Fruit fly (Drosophila melanogaster) whole organism, prepupa: ENCODE data around the gene Marf.
A peak's percentile ranks its signal among the peaks of the same experiment; 100 is the strongest.

Source experiments
- CG10669 ChIP-seq: fragments of 200-800 bp; sonication (Bioruptor generic); optimal IDR thresholded peaks from 3 replicates; lab custom pipeline; 2018; ENCODE audit warnings: missing biosample characterization, mild to moderate bottlenecking, missing genetic modification characterization, moderate library complexity
- CG11294 ChIP-seq: fragments of 200-800 bp; sonication (Bioruptor generic); IDR thresholded peaks from 2 replicates; pipeline ENCODE4 v1.3.6; 2022; ENCODE audit warnings: missing biosample characterization, missing genetic modification characterization
- CG11762 ChIP-seq: fragments of 200-800 bp; sonication (Bioruptor generic); optimal IDR thresholded peaks from 3 replicates; lab custom pipeline; 2016; ENCODE audit warnings: missing biosample characterization, missing genetic modification characterization; ENCODE audit not compliant: insufficient read depth
- CG15336 ChIP-seq: fragments of 200-800 bp; sonication (Bioruptor generic); IDR thresholded peaks from 2 replicates; pipeline ENCODE4 v1.3.6; 2022; ENCODE audit warnings: missing biosample characterization, missing genetic modification characterization
- CG1621 ChIP-seq: fragments of 200-800 bp; sonication (Bioruptor generic); optimal IDR thresholded peaks from 3 replicates; lab custom pipeline; 2018; ENCODE audit warnings: missing biosample characterization, mild to moderate bottlenecking, missing genetic modification characterization
- CG16779 ChIP-seq: fragments of 200-800 bp; sonication (Bioruptor generic); optimal IDR thresholded peaks from 3 replicates; lab custom pipeline; 2017; ENCODE audit warnings: missing biosample characterization, mild to moderate bottlenecking, missing genetic modification characterization
- CG3032 ChIP-seq: fragments of 200-800 bp; optimal IDR thresholded peaks from 2 replicates; lab custom pipeline; 2019; ENCODE audit warnings: missing biosample characterization, mild to moderate bottlenecking, missing genetic modification characterization, moderate library complexity
- CG31627 ChIP-seq: fragments of 200-800 bp; sonication (Bioruptor generic); optimal IDR thresholded peaks from 3 replicates; lab custom pipeline; 2016; ENCODE audit warnings: missing biosample characterization, missing genetic modification characterization
- CG32006 ChIP-seq: fragments of 200-800 bp; sonication (Bioruptor generic); optimal IDR thresholded peaks from 3 replicates; lab custom pipeline; 2017; ENCODE audit warnings: missing biosample characterization, mild to moderate bottlenecking, missing genetic modification characterization
- CG6163 ChIP-seq: fragments of 200-800 bp; sonication (Bioruptor generic); IDR thresholded peaks from 3 replicates; pipeline ENCODE4 v1.3.6; 2022; ENCODE audit warnings: missing biosample characterization, missing genetic modification characterization
- CG6276 ChIP-seq: fragments of 200-800 bp; sonication (Bioruptor generic); optimal IDR thresholded peaks from 2 replicates; lab custom pipeline; 2017; ENCODE audit warnings: missing biosample characterization, mild to moderate bottlenecking, missing genetic modification characterization
- CG6792 ChIP-seq: fragments of 200-800 bp; sonication (Bioruptor generic); optimal IDR thresholded peaks from 3 replicates; lab custom pipeline; 2016; ENCODE audit warnings: missing biosample characterization, missing genetic modification characterization
- CG6808 ChIP-seq: fragments of 200-800 bp; sonication (Bioruptor generic); optimal IDR thresholded peaks from 3 replicates; lab custom pipeline; 2017; ENCODE audit warnings: missing biosample characterization, missing genetic modification characterization, mild to moderate bottlenecking, moderate library complexity, missing genetic modification reagents
- CG6854 ChIP-seq: fragments of 200-800 bp; sonication (Bioruptor generic); optimal IDR thresholded peaks from 2 replicates; lab custom pipeline; 2017; ENCODE audit warnings: missing biosample characterization, mild to moderate bottlenecking, missing genetic modification characterization
- CG8119 ChIP-seq: fragments of 200-800 bp; sonication (Bioruptor generic); IDR thresholded peaks from 3 replicates; pipeline ENCODE4 v1.3.6; 2022; ENCODE audit warnings: missing biosample characterization, missing genetic modification characterization
- CG8319 ChIP-seq: fragments of 200-800 bp; sonication (Bioruptor generic); optimal IDR thresholded peaks from 3 replicates; lab custom pipeline; 2016; ENCODE audit warnings: missing biosample characterization, missing genetic modification characterization
- CG8632 ChIP-seq: fragments of 200-800 bp; sonication (Bioruptor generic); optimal IDR thresholded peaks from 3 replicates; lab custom pipeline; 2016; ENCODE audit warnings: missing biosample characterization, missing genetic modification characterization
- CG9139 ChIP-seq: fragments of 200-800 bp; sonication (Bioruptor generic); optimal IDR thresholded peaks from 3 replicates; lab custom pipeline; 2017; ENCODE audit warnings: missing biosample characterization, mild to moderate bottlenecking, missing genetic modification characterization
- Eip78C ChIP-seq: fragments of 200-800 bp; sonication (Bioruptor generic); peaks from one replicate; lab custom pipeline; 2016; ENCODE audit warnings: missing biosample characterization, missing genetic modification characterization
- Eip93F ChIP-seq: fragments of 200-800 bp; sonication (Bioruptor generic); optimal IDR thresholded peaks from 2 replicates; lab custom pipeline; 2016; ENCODE audit warnings: missing biosample characterization, mild to moderate bottlenecking, missing genetic modification characterization
- Ets21C ChIP-seq: fragments of 200-800 bp; sonication (Bioruptor generic); optimal IDR thresholded peaks from 3 replicates; lab custom pipeline; 2016; ENCODE audit warnings: missing biosample characterization, missing genetic modification characterization
- Hr39 ChIP-seq: fragments of 200-800 bp; sonication (Bioruptor generic); optimal IDR thresholded peaks from 2 replicates; lab custom pipeline; 2016; ENCODE audit warnings: missing biosample characterization, missing genetic modification characterization
- Met ChIP-seq: fragments of 200-800 bp; sonication (Bioruptor generic); optimal IDR thresholded peaks from 3 replicates; lab custom pipeline; 2016; ENCODE audit warnings: missing biosample characterization, missing genetic modification characterization
- Smox ChIP-seq: fragments of 200-800 bp; sonication (Bioruptor generic); optimal IDR thresholded peaks from 3 replicates; lab custom pipeline; 2016; ENCODE audit warnings: missing biosample characterization, missing genetic modification characterization
- Sox102F ChIP-seq: fragments of 200-800 bp; sonication (Bioruptor generic); optimal IDR thresholded peaks from 2 replicates; lab custom pipeline; 2016; ENCODE audit warnings: missing biosample characterization, mild to moderate bottlenecking, missing genetic modification characterization
- Sox14 ChIP-seq: fragments of 200-800 bp; sonication (Bioruptor generic); optimal IDR thresholded peaks from 3 replicates; lab custom pipeline; 2016; ENCODE audit warnings: missing biosample characterization, missing genetic modification characterization
- Sox15 ChIP-seq: fragments of 200-800 bp; sonication (Bioruptor generic); optimal IDR thresholded peaks from 3 replicates; lab custom pipeline; 2016; ENCODE audit warnings: missing biosample characterization, missing genetic modification characterization
- achi ChIP-seq: fragments of 200-800 bp; sonication (Bioruptor generic); optimal IDR thresholded peaks from 3 replicates; lab custom pipeline; 2016; ENCODE audit warnings: missing biosample characterization, missing genetic modification characterization
- acj6 ChIP-seq: fragments of 200-800 bp; sonication (Bioruptor generic); optimal IDR thresholded peaks from 3 replicates; lab custom pipeline; 2016; ENCODE audit warnings: missing biosample characterization, missing genetic modification characterization
- cyc ChIP-seq: fragments of 200-800 bp; sonication (Bioruptor generic); optimal IDR thresholded peaks from 3 replicates; lab custom pipeline; 2016; ENCODE audit warnings: missing biosample characterization, missing genetic modification characterization
- dac ChIP-seq: fragments of 200-800 bp; sonication (Bioruptor generic); optimal IDR thresholded peaks from 2 replicates; lab custom pipeline; 2017; ENCODE audit warnings: missing biosample characterization, mild to moderate bottlenecking, missing genetic modification characterization
- dsx ChIP-seq: fragments of 200-800 bp; optimal IDR thresholded peaks from 3 replicates; lab custom pipeline; 2019; ENCODE audit warnings: missing biosample characterization, mild to moderate bottlenecking, missing genetic modification characterization, moderate library complexity; ENCODE audit not compliant: poor library complexity, severe bottlenecking
- eg ChIP-seq: fragments of 200-800 bp; sonication (Bioruptor generic); IDR thresholded peaks from 3 replicates; pipeline ENCODE4 v1.3.6; 2022; ENCODE audit warnings: missing biosample characterization, missing genetic modification characterization
- fd59A ChIP-seq: fragments of 200-800 bp; sonication (Bioruptor generic); optimal IDR thresholded peaks from 2 replicates; lab custom pipeline; 2017; ENCODE audit warnings: missing biosample characterization, mild to moderate bottlenecking, missing genetic modification characterization, missing genetic modification reagents
- fd85E ChIP-seq: fragments of 200-800 bp; sonication (Bioruptor generic); optimal IDR thresholded peaks from 3 replicates; lab custom pipeline; 2016; ENCODE audit warnings: missing biosample characterization, missing genetic modification characterization
- fkh ChIP-seq: fragments of 200-800 bp; sonication (Bioruptor generic); optimal IDR thresholded peaks from 3 replicates; lab custom pipeline; 2017; ENCODE audit warnings: missing biosample characterization, mild to moderate bottlenecking, missing genetic modification characterization, moderate library complexity
- lz ChIP-seq: fragments of 200-800 bp; sonication (Bioruptor generic); optimal IDR thresholded peaks from 3 replicates; lab custom pipeline; 2016; ENCODE audit warnings: missing biosample characterization, missing genetic modification characterization
- net ChIP-seq: fragments of 200-800 bp; sonication (Bioruptor generic); optimal IDR thresholded peaks from 3 replicates; lab custom pipeline; 2016; ENCODE audit warnings: missing biosample characterization, missing genetic modification characterization
- pdm3 ChIP-seq: fragments of 200-800 bp; sonication (Bioruptor generic); optimal IDR thresholded peaks from 3 replicates; lab custom pipeline; 2016; ENCODE audit warnings: missing biosample characterization, missing genetic modification characterization
- salr ChIP-seq, 2 experiments: fragments of 200-800 bp; sonication (Bioruptor generic); optimal IDR thresholded peaks; 3 replicates each; lab custom pipeline; 2016 to 2018; ENCODE audit warnings: missing biosample characterization in 2 of 2, missing genetic modification characterization in 2 of 2, mild to moderate bottlenecking in 1 of 2
- svp ChIP-seq: fragments of 200-800 bp; sonication (Bioruptor generic); peaks from one replicate; lab custom pipeline; 2016; ENCODE audit warnings: missing biosample characterization, missing genetic modification characterization
- topi ChIP-seq: fragments of 200-800 bp; sonication (Bioruptor generic); optimal IDR thresholded peaks from 3 replicates; lab custom pipeline; 2016; ENCODE audit warnings: missing biosample characterization, missing genetic modification characterization
- vri ChIP-seq: fragments of 200-800 bp; sonication (Bioruptor generic); optimal IDR thresholded peaks from 3 replicates; lab custom pipeline; 2016; ENCODE audit warnings: missing biosample characterization, mild to moderate bottlenecking, missing genetic modification characterization

Gene Marf

DNA sequence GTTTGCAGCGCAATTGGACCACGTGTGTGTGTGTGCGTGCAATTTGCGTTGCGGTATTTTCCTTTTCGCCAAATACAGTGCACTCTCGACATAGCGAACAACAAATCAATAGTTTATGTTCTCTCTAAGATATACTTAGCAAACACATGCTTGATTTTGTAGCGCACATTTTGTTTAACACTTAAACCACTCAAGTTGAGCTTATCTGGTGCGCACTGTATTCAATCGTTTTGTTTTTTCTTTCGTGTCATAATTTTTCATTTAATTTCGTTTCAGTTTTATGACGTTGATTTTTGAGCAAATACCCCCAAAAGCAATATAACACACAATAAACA is 575 bp downstream of the Marf start (continued):
- TF ChIP-seq svp (GFP tag; lab: Kevin White, UChicago): peak; percentile 96
- peak; percentile 90 for TF ChIP-seq CG6792
- peak; percentile 87 for TF ChIP-seq acj6 (GFP tag; lab: Kevin White, UChicago)
- peak; percentile 93 for TF ChIP-seq CG32006 (GFP tag; lab: Kevin White, UChicago)
- peak; percentile 92 for TF ChIP-seq Smox
- peak; percentile 84 for TF ChIP-seq CG16779
- TF ChIP-seq CG6276 (GFP tag; lab: Kevin White, UChicago): peak; percentile 91
- TF ChIP-seq eg (GFP tag; lab: Robert Waterston, UW): peak; percentile 98

DNA sequence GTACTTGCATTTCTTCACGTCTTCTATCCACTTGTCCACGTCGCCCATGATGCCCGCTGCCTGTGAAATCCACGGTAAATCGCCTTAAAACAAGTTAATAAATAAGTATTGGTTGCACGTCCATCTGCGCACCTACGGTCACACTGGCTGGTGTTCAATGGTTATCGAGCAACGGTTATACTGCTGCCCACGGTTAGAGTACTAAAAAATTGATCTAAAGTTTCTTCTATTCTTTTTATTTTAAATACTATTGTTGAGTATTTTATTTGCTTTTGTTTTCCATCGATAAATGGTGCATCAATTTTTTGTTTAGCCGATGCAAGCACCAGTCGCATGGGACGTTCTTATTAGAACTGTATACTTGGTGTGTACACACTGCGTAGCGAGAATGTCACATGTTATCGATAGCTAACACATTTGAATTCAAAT is 7.0 kb downstream of the Marf start, which contains the start of gene PpV:
PpV (minus strand) TSS at position 147 of the 429 bp plus-strand sequence.
- TF ChIP-seq dsx (GFP tag; lab: Kevin White, UChicago) (peak; percentile 14), salr (GFP tag; optimal IDR thresholded peaks at IDR 0.05; lab: Kevin White, UChicago) (no peak), dac (GFP tag; lab: Kevin White, UChicago) (no peak), fd85E (GFP tag; lab: Kevin White, UChicago) (no peak), CG10669 (GFP tag; lab: Kevin White, UChicago) (no peak), fkh (peak; percentile 55), CG3032 (peak; percentile 5), Ets21C (GFP tag; lab: Kevin White, UChicago) (no peak), pdm3 (GFP tag; lab: Kevin White, UChicago) (no peak), Eip78C (GFP tag; lab: Kevin White, UChicago) (peak; percentile 14), CG11762 (no peak), CG31627 (GFP tag; lab: Kevin White, UChicago) (no peak), CG32006 (GFP tag; lab: Kevin White, UChicago) (no peak), Sox14 (peak; percentile 21), CG1621 (tag; lab: Kevin White, UChicago) (no peak), CG9139 (GFP tag; lab: Kevin White, UChicago) (no peak), CG15336 (GFP tag; lab: Robert Waterston, UW) (no peak), CG6854 (GFP tag; lab: Kevin White, UChicago) (no peak), achi (peak; percentile 28), CG6808 (GFP tag; lab: Kevin White, UChicago) (no peak), fd59A (no peak), lz (GFP tag; lab: Kevin White, UChicago) (no peak), CG8632 (GFP tag; lab: Kevin White, UChicago) (no peak), CG8319 (GFP tag; lab: Kevin White, UChicago) (no peak), Hr39 (GFP tag; lab: Kevin White, UChicago) (no peak), topi (GFP tag; lab: Kevin White, UChicago) (peak; percentile 2), CG6163 (GFP tag; lab: Robert Waterston, UW) (no peak), CG11294 (GFP tag; lab: Robert Waterston, UW) (no peak), svp (GFP tag; lab: Kevin White, UChicago) (no peak), Eip93F (no peak), eg (GFP tag; lab: Robert Waterston, UW) (no peak), Sox102F (no peak), Met (no peak)

DNA sequence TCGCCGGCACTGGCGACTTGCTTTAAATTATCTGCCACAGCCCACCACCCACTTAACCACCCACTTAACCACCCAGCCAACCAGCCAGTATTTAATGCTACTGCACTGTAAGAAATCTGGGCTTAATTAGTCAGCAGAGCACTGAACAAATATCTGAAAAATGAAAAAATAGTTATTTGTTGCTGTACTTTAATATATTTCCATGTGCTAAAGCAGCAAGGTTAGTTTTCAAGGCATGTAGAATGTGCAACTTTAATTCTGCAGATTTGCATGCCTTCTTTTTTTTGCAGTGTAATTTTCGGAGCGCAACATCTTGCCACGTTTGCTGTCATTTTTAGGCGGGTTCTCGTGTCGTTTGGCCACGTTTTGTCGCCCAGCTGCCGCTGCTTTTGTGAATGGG is 9.9 kb downstream of the Marf start:
- TF ChIP-seq lz (GFP tag; lab: Kevin White, UChicago) (peak; percentile 6), Eip78C (GFP tag; lab: Kevin White, UChicago) (peak; percentile 67), pdm3 (GFP tag; lab: Kevin White, UChicago) (peak; percentile 4), CG3032 (no peak), CG8119 (GFP tag; lab: Robert Waterston, UW) (no peak), cyc (GFP tag; lab: Kevin White, UChicago) (peak; percentile 16), Sox15 (GFP tag; lab: Kevin White, UChicago) (no peak), eg (GFP tag; lab: Robert Waterston, UW) (no peak), net (GFP tag; lab: Kevin White, UChicago) (no peak), CG6163 (GFP tag; lab: Robert Waterston, UW) (peak; percentile 33; the same call in 1 of the 3 replicates), Hr39 (GFP tag; lab: Kevin White, UChicago) (peak; percentile 30), Smox (no peak), CG32006 (GFP tag; lab: Kevin White, UChicago) (peak; percentile 5), vri (GFP tag; lab: Kevin White, UChicago) (no peak)
- TF ChIP-seq, all 60 proteins: peak for 7
